Worm (Caenorhabditis elegans): ENCODE measurements around the gene ttc-39B.

Gene ttc-39B

ce11 chrII:6306125-6306524 lies 27.7 kb downstream of the ttc-39B start, which contains the start of gene C29F5.8:
Gene C29F5.8 (plus strand): TSS chrII:6306425.
- TF ChIP-seq unc-120 (tag; optimal IDR thresholded peaks at IDR 0.05; ENCODE audit: poor library complexity, severe bottlenecking) (no peak), ceh-39 (tag; optimal IDR thresholded peaks at IDR 0.05) (no peak), ceh-43 (GFP tag; optimal IDR thresholded peaks at IDR 0.05) (no peak), hlh-1 (tag; optimal IDR thresholded peaks at IDR 0.05) (no peak), cnd-1 (tag; optimal IDR thresholded peaks at IDR 0.05) (no peak), mab-5 (tag; optimal IDR thresholded peaks at IDR 0.05) (no peak), nhr-2 (tag; optimal IDR thresholded peaks at IDR 0.05) (no peak), tbx-8 (GFP tag; optimal IDR thresholded peaks at IDR 0.05) (no peak), ham-2 (GFP tag; optimal IDR thresholded peaks at IDR 0.05) (no peak), elt-1 (tag; optimal IDR thresholded peaks at IDR 0.05; ENCODE audit: borderline replicate concordance, insufficient read depth) (no peak), lin-32 (GFP tag; optimal IDR thresholded peaks at IDR 0.05) (no peak), lin-13 (tag; optimal IDR thresholded peaks at IDR 0.05) (no peak), elt-3 (tag; optimal IDR thresholded peaks at IDR 0.05) (no peak), sem-2 (GFP tag; optimal IDR thresholded peaks at IDR 0.05) (no peak), unc-39 (tag; optimal IDR thresholded peaks at IDR 0.05) (no peak), bed-3 (GFP tag; optimal IDR thresholded peaks at IDR 0.05) (no peak), nhr-76 (tag; optimal IDR thresholded peaks at IDR 0.05) (no peak), blmp-1 (tag; optimal IDR thresholded peaks at IDR 0.05) (no peak), sptf-1 (tag; optimal IDR thresholded peaks at IDR 0.05) (no peak), ces-1 (GFP tag; optimal IDR thresholded peaks at IDR 0.05) (no peak)

- peak; percentile 17 for TF ChIP-seq unc-120 (tag; optimal IDR thresholded peaks at IDR 0.05; ENCODE audit: poor library complexity, severe bottlenecking)
- TF ChIP-seq unc-62 (GFP tag; optimal IDR thresholded peaks at IDR 0.05): peak; percentile 31
- TF ChIP-seq flh-1 (GFP tag; optimal IDR thresholded peaks at IDR 0.05): no peak
- TF ChIP-seq lin-32 (GFP tag; optimal IDR thresholded peaks at IDR 0.05): no peak
- no peak for TF ChIP-seq drap-1 (GFP tag; optimal IDR thresholded peaks at IDR 0.05)
- TF ChIP-seq hlh-1 (tag; optimal IDR thresholded peaks at IDR 0.05): peak; percentile 70
Observed at ce11 chrII:6303209-6303740, 30.5 kb downstream of the ttc-39B start, which contains the start of gene C29F5.1. Gene C29F5.1 (plus strand): TSS chrII:6303525.

ce11 chrII:6294261-6294660 lies 39.5 kb downstream of the ttc-39B start, which contains the start of gene mps-1:
Gene mps-1 (minus strand): TSS chrII:6294361.
- TF ChIP-seq ceh-83 (GFP tag; optimal IDR thresholded peaks at IDR 0.05) (no peak), mab-5 (tag; optimal IDR thresholded peaks at IDR 0.05) (no peak), bed-3 (GFP tag; optimal IDR thresholded peaks at IDR 0.05) (no peak), nhr-76 (tag; optimal IDR thresholded peaks at IDR 0.05) (no peak), flh-1 (GFP tag; optimal IDR thresholded peaks at IDR 0.05) (no peak), elt-1 (tag; optimal IDR thresholded peaks at IDR 0.05; ENCODE audit: borderline replicate concordance, insufficient read depth) (no peak), unc-62 (GFP tag; optimal IDR thresholded peaks at IDR 0.05) (no peak), zip-8 (tag; optimal IDR thresholded peaks at IDR 0.05) (no peak), cnd-1 (tag; optimal IDR thresholded peaks at IDR 0.05) (no peak), ces-1 (GFP tag; optimal IDR thresholded peaks at IDR 0.05) (no peak), ceh-39 (tag; optimal IDR thresholded peaks at IDR 0.05) (no peak), nhr-237 (tag; optimal IDR thresholded peaks at IDR 0.05) (no peak), unc-39 (tag; optimal IDR thresholded peaks at IDR 0.05) (no peak), elt-3 (tag; optimal IDR thresholded peaks at IDR 0.05) (no peak), mep-1 (tag; optimal IDR thresholded peaks at IDR 0.05) (no peak), unc-120 (tag; optimal IDR thresholded peaks at IDR 0.05; ENCODE audit: poor library complexity, severe bottlenecking) (no peak)

- TF ChIP-seq mls-2 (tag; optimal IDR thresholded peaks at IDR 0.05): no peak
- TF ChIP-seq hlh-1 (tag; optimal IDR thresholded peaks at IDR 0.05): no peak
- no peak for TF ChIP-seq ceh-39 (tag; optimal IDR thresholded peaks at IDR 0.05)
- TF ChIP-seq nhr-76 (tag; optimal IDR thresholded peaks at IDR 0.05): no peak
- TF ChIP-seq flh-1 (GFP tag; optimal IDR thresholded peaks at IDR 0.05): no peak
- TF ChIP-seq drap-1 (GFP tag; optimal IDR thresholded peaks at IDR 0.05): no peak
- no peak for TF ChIP-seq mep-1 (tag; optimal IDR thresholded peaks at IDR 0.05)
- no peak for TF ChIP-seq ceh-43 (GFP tag; optimal IDR thresholded peaks at IDR 0.05)
- no peak for TF ChIP-seq unc-62 (GFP tag; optimal IDR thresholded peaks at IDR 0.05)
- no peak for TF ChIP-seq blmp-1 (tag; optimal IDR thresholded peaks at IDR 0.05)
Observed at ce11 chrII:6292527-6292926, 41.3 kb downstream of the ttc-39B start, which contains the start of gene nyn-3. Gene nyn-3 (minus strand): TSS chrII:6292627.

- TF ChIP-seq ces-1 (GFP tag; optimal IDR thresholded peaks at IDR 0.05) (no peak), hlh-1 (tag; optimal IDR thresholded peaks at IDR 0.05) (peak; percentile 100), mls-2 (tag; optimal IDR thresholded peaks at IDR 0.05) (no peak), drap-1 (GFP tag; optimal IDR thresholded peaks at IDR 0.05) (no peak), unc-62 (GFP tag; optimal IDR thresholded peaks at IDR 0.05) (peak; percentile 90)
Observed at ce11 chrII:6290047-6290582, 43.7 kb downstream of the ttc-39B start, which contains the start of gene upb-1. Gene upb-1 (minus strand): TSS chrII:6290097.

All from whole organism, mixed stage, embryonic.